Worm (Caenorhabditis elegans) whole organism, young adult: ENCODE results near the gene T03G11.9.

Experiments used
- B0035.1 ChIP-seq: sonication (generic microtip); optimal IDR thresholded peaks from 2 replicates; lab custom pipeline; 2016; ENCODE audit warnings: missing genetic modification characterization, mild to moderate bottlenecking, missing compliant biosample characterization, missing genotype, missing genetic modification reagents
- C06A6.2 ChIP-seq: fragments of 200-800 bp; sonication (Bioruptor generic); conservative IDR thresholded peaks from 2 replicates; pipeline ENCODE4 v1.3.6; 2022; ENCODE audit warnings: missing genetic modification characterization, missing compliant biosample characterization
- F57C9.4 ChIP-seq: sonication (generic microtip); optimal IDR thresholded peaks from 2 replicates; lab custom pipeline; 2017; ENCODE audit warnings: mild to moderate bottlenecking, missing genetic modification characterization, missing compliant biosample characterization
- Y53F4B.3 ChIP-seq: fragments of 200-800 bp; sonication (Bioruptor generic); IDR thresholded peaks from 2 replicates; pipeline ENCODE4 v1.3.6; 2022; ENCODE audit warnings: missing genetic modification reagents, missing genetic modification characterization, missing compliant biosample characterization
- atf-7 ChIP-seq: sonication (generic microtip); optimal IDR thresholded peaks from 2 replicates; lab custom pipeline; 2017; ENCODE audit warnings: mild to moderate bottlenecking, missing genetic modification characterization, missing compliant biosample characterization
- egl-44 ChIP-seq: fragments of 200-800 bp; sonication (Bioruptor generic); IDR thresholded peaks from 2 replicates; pipeline ENCODE4 v1.3.6; 2022; ENCODE audit warnings: missing genetic modification reagents, missing genetic modification characterization, missing compliant biosample characterization
- ets-4 ChIP-seq: fragments of 200-800 bp; sonication (Bioruptor generic); optimal IDR thresholded peaks from 2 replicates; lab custom pipeline; 2018; ENCODE audit warnings: mild to moderate bottlenecking, missing genetic modification characterization, missing compliant biosample characterization
- fkh-3 ChIP-seq: sonication (generic microtip); optimal IDR thresholded peaks from 2 replicates; lab custom pipeline; 2016; ENCODE audit warnings: mild to moderate bottlenecking, missing genetic modification characterization, missing compliant biosample characterization
- hmg-1.2 ChIP-seq: fragments of 200-800 bp; sonication (Bioruptor generic); IDR thresholded peaks from 2 replicates; pipeline ENCODE4 v1.3.6; 2022; ENCODE audit warnings: missing genetic modification reagents, missing genetic modification characterization, missing compliant biosample characterization
- hmg-20 ChIP-seq: fragments of 200-800 bp; sonication (Bioruptor generic); IDR thresholded peaks from 2 replicates; pipeline ENCODE4 v1.3.6; 2022; ENCODE audit warnings: missing genetic modification reagents, missing genetic modification characterization, missing compliant biosample characterization
- hrde-1 ChIP-seq: sonication (generic microtip); optimal IDR thresholded peaks from 2 replicates; lab custom pipeline; 2016; ENCODE audit warnings: missing genetic modification characterization, mild to moderate bottlenecking, missing compliant biosample characterization, moderate library complexity, missing genotype, missing genetic modification reagents, borderline replicate concordance
- let-526 ChIP-seq: fragments of 200-800 bp; sonication (Bioruptor generic); IDR thresholded peaks from 2 replicates; pipeline ENCODE4 v1.3.6; 2022; ENCODE audit warnings: missing genetic modification reagents, missing genetic modification characterization, missing compliant biosample characterization
- lir-1 ChIP-seq: fragments of 200-800 bp; sonication (Bioruptor generic); conservative IDR thresholded peaks from 2 replicates; pipeline ENCODE4 v1.3.6; 2022; ENCODE audit warnings: missing genetic modification reagents, missing genetic modification characterization, missing compliant biosample characterization
- madf-8 ChIP-seq: fragments of 200-800 bp; sonication (Bioruptor generic); conservative IDR thresholded peaks from 2 replicates; pipeline ENCODE4 v1.3.6; 2022; ENCODE audit warnings: missing genetic modification reagents, missing genetic modification characterization, missing compliant biosample characterization
- nhr-27 ChIP-seq: fragments of 200-800 bp; sonication (Bioruptor generic); optimal IDR thresholded peaks from 2 replicates; lab custom pipeline; 2018; ENCODE audit warnings: mild to moderate bottlenecking, missing genetic modification characterization, moderate library complexity, missing compliant biosample characterization
- nhr-90 ChIP-seq: sonication (generic microtip); optimal IDR thresholded peaks from 2 replicates; lab custom pipeline; 2016; ENCODE audit warnings: missing genotype, mild to moderate bottlenecking, missing genetic modification characterization, missing compliant biosample characterization
- pha-4 ChIP-seq: fragments of 150-350 bp; sonication (generic microtip); optimal IDR thresholded peaks from 2 replicates; lab custom pipeline; 2014; ENCODE audit warnings: missing biosample characterization, missing genetic modification reagents, missing genetic modification characterization
- rcor-1 ChIP-seq: fragments of 200-800 bp; sonication (Bioruptor generic); IDR thresholded peaks from 2 replicates; pipeline ENCODE4 v1.3.6; 2022; ENCODE audit warnings: missing genetic modification reagents, missing genetic modification characterization, missing compliant biosample characterization
- sea-2 ChIP-seq: fragments of 200-800 bp; sonication (Bioruptor generic); IDR thresholded peaks from 2 replicates; pipeline ENCODE4 v1.3.6; 2022; ENCODE audit warnings: missing genetic modification characterization, missing compliant biosample characterization
- snpc-3.4 ChIP-seq: sonication (generic microtip); optimal IDR thresholded peaks from 2 replicates; lab custom pipeline; 2017; ENCODE audit warnings: missing genetic modification characterization, mild to moderate bottlenecking, missing compliant biosample characterization, antibody characterized with exemption, moderate library complexity, missing genotype, missing genetic modification reagents
- ztf-18 ChIP-seq: sonication (generic microtip); optimal IDR thresholded peaks from 2 replicates; lab custom pipeline; 2016; ENCODE audit warnings: missing genotype, mild to moderate bottlenecking, missing genetic modification characterization, missing compliant biosample characterization
- ztf-26 ChIP-seq: sonication (generic microtip); optimal IDR thresholded peaks from 2 replicates; lab custom pipeline; 2017; ENCODE audit warnings: missing genetic modification characterization, missing compliant biosample characterization

Gene T03G11.9

DNA sequence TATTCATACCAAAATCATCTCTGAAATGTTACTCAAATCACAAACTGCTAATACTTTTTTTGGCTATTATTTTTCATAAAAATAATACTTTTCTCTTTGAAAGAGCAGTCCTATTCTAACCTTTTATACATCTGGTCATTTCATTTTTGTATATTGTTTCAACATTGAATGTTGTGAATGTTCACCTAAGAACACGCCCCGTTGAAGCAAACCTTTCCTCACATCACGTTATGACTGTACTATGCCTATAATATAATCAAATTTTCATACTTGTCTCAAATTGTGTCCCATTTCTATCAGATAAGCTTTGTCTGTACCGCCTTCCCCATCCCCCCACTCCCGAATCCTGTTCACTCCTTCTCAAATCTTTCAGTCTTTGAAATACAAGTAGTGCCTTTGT lies 34.3 kb downstream of the T03G11.9 start (continued):
- TF ChIP-seq ztf-18 (tag; lab: Kevin White, UChicago): no peak
- no peak for TF ChIP-seq sea-2 (GFP tag; lab: Robert Waterston, UW)
- TF ChIP-seq hmg-20 (GFP tag; lab: Robert Waterston, UW): no peak
- TF ChIP-seq, all 124 proteins: peak for 0

DNA sequence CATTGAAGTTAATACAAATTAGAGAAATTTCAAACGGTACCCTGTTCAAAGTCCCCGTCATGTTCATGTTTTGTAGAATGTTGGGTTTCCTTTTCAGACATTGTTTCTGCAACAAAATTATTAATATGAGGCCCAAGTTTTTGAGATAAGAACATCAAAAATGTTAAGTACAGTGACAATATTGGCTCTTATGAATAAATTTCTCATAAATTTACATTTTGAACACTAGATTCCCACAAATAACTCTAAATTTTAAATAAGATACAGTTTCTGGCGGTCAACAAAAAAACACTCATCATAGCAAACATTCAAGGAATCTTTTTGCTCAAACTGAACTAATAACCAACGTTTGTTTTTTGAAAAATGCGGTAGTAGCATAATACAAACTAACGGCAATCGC lies 42.2 kb downstream of the T03G11.9 start, which contains the start of gene H28G03.3:
Gene H28G03.3 (minus strand): TSS at position 101 of the 400 bp plus-strand sequence.
- no peak for TF ChIP-seq fkh-3
- no peak for TF ChIP-seq snpc-3.4 (tag; lab: Kevin White, UChicago)
- no peak for TF ChIP-seq rcor-1 (GFP tag; lab: Robert Waterston, UW)
- TF ChIP-seq C06A6.2: no peak
- TF ChIP-seq hmg-1.2 (GFP tag; lab: Robert Waterston, UW): no peak
- no peak for TF ChIP-seq B0035.1 (tag; lab: Kevin White, UChicago)
- no peak for TF ChIP-seq pha-4 (tag; lab: Kevin White, UChicago)
- no peak for TF ChIP-seq lir-1
- no peak for TF ChIP-seq hrde-1 (tag; lab: Kevin White, UChicago)
- no peak for TF ChIP-seq ztf-26 (tag; lab: Kevin White, UChicago)
- no peak for TF ChIP-seq egl-44 (GFP tag; lab: Robert Waterston, UW)
- TF ChIP-seq nhr-27 (tag; lab: Kevin White, UChicago): no peak
- TF ChIP-seq madf-8 (GFP tag; lab: Robert Waterston, UW): no peak
- TF ChIP-seq let-526 (GFP tag; lab: Robert Waterston, UW): no peak
- no peak for TF ChIP-seq atf-7 (tag; lab: Kevin White, UChicago)
- TF ChIP-seq Y53F4B.3 (GFP tag; lab: Robert Waterston, UW): no peak
- no peak for TF ChIP-seq F57C9.4 (tag; lab: Kevin White, UChicago)
- TF ChIP-seq ets-4: no peak
- no peak for TF ChIP-seq nhr-90 (tag; lab: Kevin White, UChicago)
